Worm (Caenorhabditis elegans): ENCODE measurements around the gene eef-1G.

eef-1G gene

DNA sequence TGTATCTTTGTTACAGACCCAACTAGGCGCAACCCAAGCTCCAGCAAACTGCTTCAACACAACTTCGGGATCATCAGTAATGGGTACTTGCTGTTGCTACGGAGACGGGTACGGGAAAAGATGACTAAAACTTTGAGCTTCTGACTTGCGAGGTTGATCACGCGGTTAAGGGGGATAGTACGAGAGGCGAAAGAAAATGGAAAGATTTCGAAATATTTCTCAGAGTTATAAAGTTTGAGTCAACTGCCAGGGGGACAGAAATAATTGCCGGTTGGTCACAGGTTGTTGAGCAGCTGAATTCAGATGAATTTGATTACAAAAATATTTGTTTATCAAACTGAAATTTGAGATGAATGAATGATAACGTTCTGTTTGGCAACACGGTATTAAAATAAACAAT lies 39.9 kb upstream of the eef-1G start:
- TF ChIP-seq B0019.2 (GFP tag; conservative IDR thresholded peaks at IDR 0.05): no peak
- TF ChIP-seq ZK185.1 (tag; optimal IDR thresholded peaks at IDR 0.05; ENCODE audit: poor library complexity, severe bottlenecking): no peak
- no peak for TF ChIP-seq unc-62 (GFP tag; optimal IDR thresholded peaks at IDR 0.05)
- no peak for TF ChIP-seq lir-1 (GFP tag; conservative IDR thresholded peaks at IDR 0.05)
- no peak for TF ChIP-seq ztf-18 (tag; optimal IDR thresholded peaks at IDR 0.05)
- no peak for TF ChIP-seq akir-1 (GFP tag; optimal IDR thresholded peaks at IDR 0.05)
- TF ChIP-seq attf-6 (GFP tag; IDR thresholded peaks at IDR 0.05): no peak
- TF ChIP-seq nfya-2 (GFP tag; IDR thresholded peaks at IDR 0.05): no peak
- TF ChIP-seq lin-26 (GFP tag; IDR thresholded peaks at IDR 0.05): no peak

DNA sequence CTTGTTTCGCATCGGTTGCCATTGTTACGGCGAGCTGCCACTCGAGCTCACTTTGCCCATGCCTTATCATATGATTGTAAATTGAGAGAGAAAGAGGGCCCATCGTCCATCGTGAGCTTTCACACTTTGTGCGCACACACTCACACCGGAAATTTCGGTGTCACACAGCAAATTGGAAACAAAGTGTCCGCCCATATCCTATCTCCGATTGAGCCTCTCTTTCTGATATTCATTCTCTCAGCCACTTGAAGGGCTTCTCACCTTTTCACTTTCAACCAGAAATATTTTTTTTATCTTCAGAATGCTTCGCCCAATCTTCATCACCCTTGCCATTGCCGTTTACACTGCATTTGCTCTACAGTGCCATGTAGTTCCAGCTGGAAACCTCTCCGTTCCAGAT lies 36.0 kb upstream of the eef-1G start, which contains the start of gene F58B4.3:
TSS of gene F58B4.3 (plus strand) at position 301 of the 400 bp plus-strand sequence.
- TF ChIP-seq sptf-2 (GFP tag; optimal IDR thresholded peaks at IDR 0.05): no peak

DNA sequence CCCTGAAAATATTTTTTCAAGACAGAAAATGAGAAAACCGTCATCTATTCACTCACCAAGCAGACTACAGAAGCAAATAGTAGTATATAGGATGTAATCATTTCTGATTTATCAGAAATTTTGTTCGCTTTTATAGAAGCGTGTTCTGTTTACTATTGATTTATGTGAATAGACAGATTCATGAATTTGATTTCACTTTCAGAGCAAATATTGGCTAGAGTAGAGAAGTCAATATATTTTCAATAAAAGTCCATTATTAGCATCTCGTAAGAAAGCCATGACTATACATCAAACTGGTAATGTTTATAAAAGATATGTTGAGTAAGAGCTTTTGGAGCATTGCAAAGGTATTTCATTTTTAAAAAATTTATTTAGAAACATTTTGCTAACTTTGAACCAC lies 34.3 kb upstream of the eef-1G start, which contains the start of gene scvp-1:
TSS of gene scvp-1 (minus strand) at position 101 of the 400 bp plus-strand sequence.
- TF ChIP-seq T26A5.8 (tag; optimal IDR thresholded peaks at IDR 0.05) (no peak), nfya-2 (GFP tag; IDR thresholded peaks at IDR 0.05) (no peak), tbx-9 (tag; optimal IDR thresholded peaks at IDR 0.05; ENCODE audit: borderline replicate concordance) (no peak), sdz-38 (tag; optimal IDR thresholded peaks at IDR 0.05) (no peak), Y56A3A.18 (GFP tag; IDR thresholded peaks at IDR 0.05) (no peak), B0019.2 (GFP tag; conservative IDR thresholded peaks at IDR 0.05) (no peak), let-607 (tag; optimal IDR thresholded peaks at IDR 0.05) (no peak), lin-35 (GFP tag; optimal IDR thresholded peaks at IDR 0.05) (no peak), C06A6.2 (GFP tag; conservative IDR thresholded peaks at IDR 0.05) (no peak), efl-1 (GFP tag; optimal IDR thresholded peaks at IDR 0.05) (no peak), hrde-1 (tag; optimal IDR thresholded peaks at IDR 0.05; ENCODE audit: borderline replicate concordance) (no peak), F10E7.11 (tag; optimal IDR thresholded peaks at IDR 0.05) (no peak), mxl-1 (tag; optimal IDR thresholded peaks at IDR 0.05) (no peak), nhr-27 (tag; optimal IDR thresholded peaks at IDR 0.05) (no peak)

DNA sequence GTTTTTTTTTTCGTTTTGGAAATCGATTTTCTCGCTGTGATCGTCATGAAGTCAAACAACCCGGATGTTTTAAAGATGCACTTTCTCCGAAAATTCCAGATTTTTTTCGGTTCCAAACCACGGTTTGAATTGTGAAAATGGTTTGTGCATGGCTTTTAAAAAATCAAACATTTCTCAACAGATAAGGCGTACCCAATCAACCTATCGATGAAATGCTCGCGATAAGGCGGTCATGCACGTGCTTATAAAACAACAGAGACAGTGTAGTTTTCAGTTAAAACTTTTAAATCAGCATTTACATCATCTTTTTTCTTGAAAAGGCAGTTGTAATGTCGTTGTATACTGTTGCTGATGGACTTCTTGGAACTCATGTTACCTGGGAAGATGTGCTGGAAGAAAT lies 33.1 kb upstream of the eef-1G start, which contains the start of gene F58B4.5:
TSS of gene F58B4.5 (plus strand) at position 283 of the 400 bp plus-strand sequence.
- TF ChIP-seq rpc-1 (optimal IDR thresholded peaks at IDR 0.05): no peak
- TF ChIP-seq rpc-1 (tag; optimal IDR thresholded peaks at IDR 0.05): no peak
- no peak for TF ChIP-seq attf-5 (GFP tag; optimal IDR thresholded peaks at IDR 0.05)
- no peak for TF ChIP-seq gei-17 (GFP tag; optimal IDR thresholded peaks at IDR 0.05)
- TF ChIP-seq nhr-80 (tag; optimal IDR thresholded peaks at IDR 0.05): peak; percentile 92
- TF ChIP-seq madf-6 (GFP tag; IDR thresholded peaks at IDR 0.05): no peak
- TF ChIP-seq madf-3 (GFP tag; IDR thresholded peaks at IDR 0.05): no peak
- TF ChIP-seq let-526 (GFP tag; IDR thresholded peaks at IDR 0.05): no peak

DNA sequence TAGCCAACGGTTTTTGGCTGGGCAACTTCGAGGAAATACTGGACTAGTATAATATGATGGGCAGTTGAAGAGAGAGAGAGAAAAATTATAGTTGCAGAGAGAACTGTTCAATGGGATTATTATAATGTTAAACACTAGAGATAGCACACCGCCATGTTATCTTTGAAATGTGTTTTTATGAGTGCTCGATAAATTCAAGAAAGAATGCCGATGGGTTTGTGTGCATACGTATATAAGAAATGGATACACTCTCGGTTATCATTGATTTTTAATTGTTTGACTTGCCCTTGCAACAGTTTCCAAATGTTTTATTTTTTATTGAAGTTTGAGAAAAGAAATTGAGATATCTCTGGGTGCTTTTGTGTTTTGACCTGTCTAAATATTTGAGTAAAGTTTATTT lies 28.8 kb upstream of the eef-1G start, which contains the start of gene F17C11.12:
TSS of gene F17C11.12 (minus strand) at position 240 of the 400 bp plus-strand sequence.
- peak; percentile 66 for TF ChIP-seq nhr-80 (tag; optimal IDR thresholded peaks at IDR 0.05)
- TF ChIP-seq nfya-2 (GFP tag; IDR thresholded peaks at IDR 0.05): no peak

DNA sequence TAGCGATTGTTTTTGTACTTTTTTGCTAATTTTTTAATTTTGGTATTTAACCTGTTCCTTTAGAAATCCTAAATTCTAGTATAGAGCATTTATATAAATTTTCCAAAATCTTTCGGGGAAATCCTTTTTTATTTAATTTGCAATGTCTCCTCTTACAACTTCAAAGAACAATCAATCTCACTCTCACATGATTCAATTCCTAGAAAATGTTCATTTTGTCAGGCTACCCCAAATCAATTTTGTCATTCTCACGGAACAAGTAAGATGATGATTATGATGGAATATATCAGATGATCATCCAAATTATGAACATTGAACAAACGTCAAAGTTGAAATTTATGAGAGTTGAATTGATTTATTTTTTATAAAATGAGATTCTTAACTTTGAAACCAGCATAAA lies 28.2 kb upstream of the eef-1G start:
- no peak for TF ChIP-seq egl-44 (GFP tag; IDR thresholded peaks at IDR 0.05)
- peak in 1 of 3 experiments; percentile 52 for TF ChIP-seq lin-35 (GFP tag; optimal IDR thresholded peaks at IDR 0.05)
- no peak for TF ChIP-seq T07F8.4 (tag; optimal IDR thresholded peaks at IDR 0.05)
- TF ChIP-seq tbp1 (GFP tag; optimal IDR thresholded peaks at IDR 0.05): peak; percentile 2
- no peak for TF ChIP-seq aptf-2 (GFP tag; conservative IDR thresholded peaks at IDR 0.05)
- TF ChIP-seq B0336.3 (GFP tag; IDR thresholded peaks at IDR 0.05): no peak; the same call in 1 of the 2 replicates
- no peak for TF ChIP-seq snpc-4 (GFP tag; optimal IDR thresholded peaks at IDR 0.05)
- TF ChIP-seq snpc-4 (tag; optimal IDR thresholded peaks at IDR 0.05): no peak
- TF ChIP-seq C17E4.6 (GFP tag; IDR thresholded peaks at IDR 0.05): no peak
- peak; percentile 21 for TF ChIP-seq repo-1 (tag; optimal IDR thresholded peaks at IDR 0.05)
- TF ChIP-seq mes-4 (tag; optimal IDR thresholded peaks at IDR 0.05): no peak
- TF ChIP-seq F39B2.1 (GFP tag; IDR thresholded peaks at IDR 0.05): no peak

Measured in whole organism, young adult.